Worm (Caenorhabditis elegans) whole organism, mixed stage, embryonic: ENCODE measurements around the gene F16F9.4.

ENCODE experiments used
- M03D4.4 ChIP-seq: sonication (generic microtip); optimal IDR thresholded peaks from 2 replicates; lab custom pipeline; 2017; ENCODE audit warnings: mild to moderate bottlenecking, missing genetic modification characterization, missing compliant biosample characterization
- bed-3 ChIP-seq: fragments of 200-800 bp; sonication (Bioruptor generic); optimal IDR thresholded peaks from 3 replicates; lab custom pipeline; 2018; ENCODE audit warnings: mild to moderate bottlenecking, missing genetic modification characterization, moderate library complexity, missing compliant biosample characterization
- blmp-1 ChIP-seq: fragments of 150-350 bp; optimal IDR thresholded peaks from 2 replicates; lab custom pipeline; 2014; ENCODE audit warnings: missing biosample characterization, missing genetic modification characterization
- ceh-43 ChIP-seq: fragments of 200-800 bp; sonication (Bioruptor generic); optimal IDR thresholded peaks from 2 replicates; lab custom pipeline; 2018; ENCODE audit warnings: mild to moderate bottlenecking, missing genetic modification characterization, moderate library complexity, missing compliant biosample characterization
- ceh-83 ChIP-seq: fragments of 200-800 bp; sonication (Bioruptor generic); optimal IDR thresholded peaks from 2 replicates; lab custom pipeline; 2018; ENCODE audit warnings: mild to moderate bottlenecking, missing genetic modification characterization, missing compliant biosample characterization
- ces-1 ChIP-seq: fragments of 150-350 bp; optimal IDR thresholded peaks from 2 replicates; lab custom pipeline; 2014; ENCODE audit warnings: missing biosample characterization, missing genetic modification reagents, missing genetic modification characterization
- cnd-1 ChIP-seq: fragments of 200-800 bp; sonication (Bioruptor generic); optimal IDR thresholded peaks from 2 replicates; lab custom pipeline; 2018; ENCODE audit warnings: mild to moderate bottlenecking, missing genetic modification characterization, missing compliant biosample characterization
- drap-1 ChIP-seq: fragments of 200-800 bp; sonication (Bioruptor generic); optimal IDR thresholded peaks from 3 replicates; lab custom pipeline; 2018; ENCODE audit warnings: mild to moderate bottlenecking, missing genetic modification characterization, missing compliant biosample characterization
- elt-1 ChIP-seq: sonication (generic microtip); optimal IDR thresholded peaks from 2 replicates; lab custom pipeline; 2017; ENCODE audit warnings: missing genetic modification characterization, mild to moderate bottlenecking, missing compliant biosample characterization, antibody characterized with exemption, moderate library complexity, borderline replicate concordance; ENCODE audit not compliant: insufficient read depth
- elt-3 ChIP-seq: fragments of 150-350 bp; optimal IDR thresholded peaks from 2 replicates; lab custom pipeline; 2014; ENCODE audit warnings: missing biosample characterization, missing genetic modification characterization
- hlh-1 ChIP-seq: fragments of 150-350 bp; optimal IDR thresholded peaks from 2 replicates; lab custom pipeline; 2014; ENCODE audit warnings: missing biosample characterization, missing genetic modification reagents, missing genetic modification characterization
- lin-13 ChIP-seq: fragments of 150-350 bp; optimal IDR thresholded peaks from 2 replicates; lab custom pipeline; 2014; ENCODE audit warnings: missing biosample characterization, missing genetic modification characterization
- lin-32 ChIP-seq: fragments of 200-800 bp; sonication (Bioruptor generic); optimal IDR thresholded peaks from 2 replicates; lab custom pipeline; 2018; ENCODE audit warnings: mild to moderate bottlenecking, missing genetic modification characterization, missing compliant biosample characterization
- mep-1 ChIP-seq: fragments of 150-350 bp; optimal IDR thresholded peaks from 2 replicates; lab custom pipeline; 2017; ENCODE audit warnings: missing biosample characterization, missing genetic modification reagents, missing genetic modification characterization, inconsistent platforms
- mls-2 ChIP-seq: sonication (generic microtip); optimal IDR thresholded peaks from 2 replicates; lab custom pipeline; 2016; ENCODE audit warnings: mild to moderate bottlenecking, missing genetic modification characterization, moderate library complexity, missing compliant biosample characterization
- nhr-12 ChIP-seq: fragments of 150-350 bp; optimal IDR thresholded peaks from 2 replicates; lab custom pipeline; 2014; ENCODE audit warnings: missing biosample characterization, missing genetic modification characterization
- nhr-2 ChIP-seq: fragments of 150-350 bp; optimal IDR thresholded peaks from 2 replicates; lab custom pipeline; 2014; ENCODE audit warnings: missing biosample characterization, missing genetic modification characterization
- nhr-237 ChIP-seq: fragments of 150-350 bp; optimal IDR thresholded peaks from 2 replicates; lab custom pipeline; 2014; ENCODE audit warnings: missing biosample characterization, missing genetic modification characterization
- nhr-28 ChIP-seq: fragments of 150-350 bp; optimal IDR thresholded peaks from 2 replicates; lab custom pipeline; 2014; ENCODE audit warnings: missing biosample characterization, missing genetic modification characterization
- nhr-76 ChIP-seq: sonication (generic microtip); optimal IDR thresholded peaks from 2 replicates; lab custom pipeline; 2017; ENCODE audit warnings: missing biosample characterization, missing genetic modification characterization
- pha-4 ChIP-seq: fragments of 150-350 bp; optimal IDR thresholded peaks from 2 replicates; lab custom pipeline; 2018; ENCODE audit warnings: missing biosample characterization, missing genetic modification reagents, missing genetic modification characterization
- sem-2 ChIP-seq: fragments of 200-800 bp; sonication (Bioruptor generic); optimal IDR thresholded peaks from 2 replicates; lab custom pipeline; 2018; ENCODE audit warnings: mild to moderate bottlenecking, missing genetic modification characterization, missing compliant biosample characterization
- snpc-4 ChIP-seq: fragments of 150-350 bp; optimal IDR thresholded peaks from 2 replicates; lab custom pipeline; 2014; ENCODE audit warnings: missing biosample characterization, missing genetic modification characterization
- tbx-8 ChIP-seq: fragments of 200-800 bp; sonication (Bioruptor generic); optimal IDR thresholded peaks from 2 replicates; lab custom pipeline; 2018; ENCODE audit warnings: mild to moderate bottlenecking, missing genetic modification characterization, moderate library complexity, missing compliant biosample characterization
- unc-120 ChIP-seq: sonication (generic microtip); optimal IDR thresholded peaks from 2 replicates; lab custom pipeline; 2017; ENCODE audit warnings: missing genetic modification characterization, missing compliant biosample characterization; ENCODE audit not compliant: poor library complexity, severe bottlenecking
- unc-39 ChIP-seq: fragments of 150-350 bp; optimal IDR thresholded peaks from 2 replicates; lab custom pipeline; 2014; ENCODE audit warnings: missing biosample characterization, missing genetic modification characterization
- unc-62 ChIP-seq: fragments of 150-350 bp; optimal IDR thresholded peaks from 2 replicates; lab custom pipeline; 2014; ENCODE audit warnings: missing biosample characterization, missing genetic modification reagents, missing genetic modification characterization
- zip-8 ChIP-seq: fragments of 150-350 bp; optimal IDR thresholded peaks from 2 replicates; lab custom pipeline; 2014; ENCODE audit warnings: missing biosample characterization, missing genetic modification characterization
- ztf-11 ChIP-seq: fragments of 150-350 bp; optimal IDR thresholded peaks from 2 replicates; lab custom pipeline; 2014; ENCODE audit warnings: missing biosample characterization, missing genetic modification characterization

F16F9.4 gene

ce11 chrX:8459789-8460188 is 3.4 kb downstream of the F16F9.4 start:
- TF ChIP-seq blmp-1 (tag; lab: Kevin White, UChicago) = no peak
- TF ChIP-seq ces-1 (GFP tag; lab: Kevin White, UChicago) = no peak
- TF ChIP-seq pha-4 (tag; lab: Kevin White, UChicago) = no peak
- no peak for TF ChIP-seq elt-3
- TF ChIP-seq mep-1 = no peak
- no peak for TF ChIP-seq mls-2 (tag; lab: Kevin White, UChicago)
- no peak for TF ChIP-seq sem-2 (GFP tag; lab: Kevin White, UChicago)

- TF ChIP-seq nhr-76 (tag; lab: Kevin White, UChicago) (no peak), lin-32 (GFP tag; lab: Kevin White, UChicago) (no peak), unc-39 (tag; lab: Kevin White, UChicago) (no peak)
Measured at ce11 chrX:8457314-8457713, 5.8 kb downstream of the F16F9.4 start, which contains the start of gene F16F9.3. F16F9.3 (plus strand) TSS chrX:8457614.

DNA sequence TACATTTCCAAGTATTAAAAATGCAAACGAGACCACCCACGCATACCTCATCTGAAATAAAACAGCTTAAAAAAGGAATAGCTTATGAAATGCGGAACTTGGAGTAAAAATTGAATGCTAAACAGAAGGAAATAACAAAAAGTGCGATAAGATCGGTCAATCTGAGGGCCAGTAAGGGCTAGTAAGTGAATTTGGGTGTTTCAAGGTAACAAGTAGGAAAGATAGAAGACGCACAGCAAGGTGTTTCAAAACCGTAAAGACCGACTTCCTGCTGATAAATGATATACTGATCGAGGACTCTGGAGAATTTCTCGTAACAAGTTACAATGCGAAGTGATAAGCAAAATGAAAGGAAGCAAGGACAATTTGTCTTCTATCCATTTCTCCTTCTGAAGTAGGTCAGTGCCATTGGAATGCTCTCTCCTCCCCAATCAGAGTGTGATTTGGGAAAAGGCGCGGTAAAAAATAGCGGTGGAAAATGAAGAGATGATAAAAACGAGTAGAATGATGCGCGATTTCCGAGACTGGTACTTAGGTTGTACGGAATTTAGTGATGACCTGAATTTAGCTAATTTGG is 7.5 kb downstream of the F16F9.4 start, which contains the start of gene dpy-6:
TSS of gene dpy-6 (minus strand) at position 51 of the 577 bp plus-strand sequence.
- TF ChIP-seq lin-32 (GFP tag; lab: Kevin White, UChicago) = no peak
- no peak for TF ChIP-seq elt-1
- no peak for TF ChIP-seq unc-120 (tag; lab: Kevin White, UChicago)
- no peak for TF ChIP-seq zip-8
- TF ChIP-seq elt-3 = no peak
- TF ChIP-seq, all 35 proteins: peak for 0

- no peak for TF ChIP-seq nhr-12 (tag; lab: Kevin White, UChicago)
- no peak for TF ChIP-seq nhr-76 (tag; lab: Kevin White, UChicago)
- TF ChIP-seq elt-3 = no peak
- TF ChIP-seq mep-1 = no peak
- TF ChIP-seq hlh-1 = no peak
- TF ChIP-seq ztf-11 (tag; lab: Kevin White, UChicago) = no peak
- TF ChIP-seq mls-2 (tag; lab: Kevin White, UChicago) = no peak
- no peak for TF ChIP-seq ceh-83 (GFP tag; lab: Kevin White, UChicago)
- TF ChIP-seq zip-8 = no peak
- no peak for TF ChIP-seq sem-2 (GFP tag; lab: Kevin White, UChicago)
- TF ChIP-seq M03D4.4 (tag; lab: Kevin White, UChicago) = no peak
- no peak for TF ChIP-seq cnd-1 (tag; lab: Kevin White, UChicago)
- TF ChIP-seq snpc-4 (tag; lab: Kevin White, UChicago) = no peak
- no peak for TF ChIP-seq blmp-1 (tag; lab: Kevin White, UChicago)
Measured at ce11 chrX:8446108-8446507, 17.1 kb downstream of the F16F9.4 start, which contains the start of gene F16F9.1. F16F9.1 (plus strand) TSS chrX:8446408.

DNA sequence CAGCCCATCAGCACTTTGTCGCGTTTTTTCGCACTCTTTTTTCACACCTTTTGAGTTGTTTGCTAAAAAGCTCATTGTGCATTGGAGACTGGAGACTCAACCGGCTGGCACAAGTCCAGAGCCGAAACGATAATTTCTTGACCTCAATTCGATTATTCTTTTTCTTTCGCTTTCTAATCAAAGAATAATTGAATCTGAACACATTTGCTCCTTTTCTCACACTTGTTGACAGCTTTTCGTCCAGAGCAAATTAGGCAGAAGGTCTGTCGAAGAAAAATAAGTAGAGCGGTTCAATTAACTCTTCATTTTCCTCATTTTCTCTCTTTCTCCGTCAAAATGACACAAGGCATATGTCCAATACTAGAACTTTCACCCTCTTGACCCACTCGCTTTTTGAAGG is 18.2 kb downstream of the F16F9.4 start:
- TF ChIP-seq drap-1 = no peak
- TF ChIP-seq ztf-11 (tag; lab: Kevin White, UChicago) = no peak
- no peak for TF ChIP-seq pha-4 (tag; lab: Kevin White, UChicago)
- peak; percentile 94 for TF ChIP-seq ces-1 (GFP tag; lab: Kevin White, UChicago)

DNA sequence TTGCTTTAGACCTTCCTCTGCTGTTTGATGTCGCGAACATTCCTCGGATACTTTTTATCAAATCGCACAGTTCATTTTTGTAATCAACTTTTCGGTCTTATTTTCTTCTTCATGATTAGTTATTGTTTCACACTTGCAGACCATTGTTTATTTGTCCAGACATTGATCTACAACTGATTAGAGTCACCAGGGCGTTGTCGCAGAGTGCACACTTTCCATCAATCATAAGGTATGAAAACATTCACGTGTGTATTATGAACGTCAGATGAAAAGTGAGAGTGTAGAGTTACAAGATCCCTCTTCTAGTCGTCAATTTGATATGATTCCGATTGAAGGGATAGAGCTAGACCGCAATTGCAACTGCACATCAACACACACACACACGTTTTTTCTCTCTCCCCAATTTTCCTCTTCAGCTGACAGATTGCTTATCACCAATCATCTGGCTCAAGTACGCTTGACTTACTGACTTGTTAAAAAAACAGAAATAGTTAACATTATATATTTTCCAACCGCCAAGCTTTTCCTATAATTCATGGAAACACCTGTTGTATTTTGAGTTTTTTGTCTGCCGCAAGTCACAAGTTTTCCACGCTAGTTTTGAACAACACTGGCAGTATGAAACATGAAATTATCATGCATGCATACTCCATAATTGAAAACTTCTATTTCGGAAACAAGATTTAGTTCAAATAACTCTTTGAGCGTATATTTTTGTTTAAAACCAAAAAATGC is 23.0 kb downstream of the F16F9.4 start:
- TF ChIP-seq nhr-12 (tag; lab: Kevin White, UChicago) (no peak), unc-62 (GFP tag; lab: Kevin White, UChicago) (peak; percentile 15), ces-1 (GFP tag; lab: Kevin White, UChicago) (no peak)

- TF ChIP-seq lin-32 (GFP tag; lab: Kevin White, UChicago) = no peak
- TF ChIP-seq ceh-43 (GFP tag; lab: Kevin White, UChicago) = no peak
- TF ChIP-seq nhr-2 (tag; lab: Kevin White, UChicago) = no peak
- TF ChIP-seq M03D4.4 (tag; lab: Kevin White, UChicago) = no peak
- no peak for TF ChIP-seq ceh-83 (GFP tag; lab: Kevin White, UChicago)
- no peak for TF ChIP-seq snpc-4 (tag; lab: Kevin White, UChicago)
- no peak for TF ChIP-seq bed-3 (GFP tag; lab: Kevin White, UChicago)
- TF ChIP-seq tbx-8 = no peak
- TF ChIP-seq sem-2 (GFP tag; lab: Kevin White, UChicago) = no peak
- TF ChIP-seq ztf-11 (tag; lab: Kevin White, UChicago) = no peak
- no peak for TF ChIP-seq drap-1
- no peak for TF ChIP-seq unc-120 (tag; lab: Kevin White, UChicago)
- no peak for TF ChIP-seq nhr-12 (tag; lab: Kevin White, UChicago)
- TF ChIP-seq lin-13 (tag; lab: Kevin White, UChicago) = no peak
- TF ChIP-seq unc-39 (tag; lab: Kevin White, UChicago) = no peak
- no peak for TF ChIP-seq nhr-28 (tag; lab: Kevin White, UChicago)
- no peak for TF ChIP-seq nhr-237
- TF ChIP-seq, all 35 proteins: peak for 0
Measured at ce11 chrX:8438756-8439155, 24.4 kb downstream of the F16F9.4 start.
